Worm (Caenorhabditis elegans): ENCODE results near the gene F46F5.8.

DNA sequence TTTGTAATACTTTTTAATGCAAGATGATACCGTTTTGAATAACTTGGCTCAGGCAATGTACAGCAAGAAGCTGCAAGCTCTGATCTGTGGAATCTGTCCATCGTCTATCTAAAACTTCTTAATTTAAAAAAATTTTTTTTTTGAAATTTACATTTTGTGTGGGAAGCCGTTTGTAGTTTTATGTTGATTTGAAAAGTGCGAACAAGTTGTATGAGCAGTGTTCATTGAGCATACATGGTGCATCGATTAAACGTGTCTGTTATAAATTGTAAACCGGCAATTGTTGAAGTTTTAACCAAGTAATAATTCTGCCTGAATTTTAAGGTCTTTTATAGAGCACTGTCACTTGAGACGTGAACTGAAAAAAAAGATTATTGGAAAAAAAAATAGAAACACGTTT lies 37.9 kb downstream of the F46F5.8 start, which contains the start of gene Y39F10A.6:
- TF ChIP-seq lin-13 (tag; optimal IDR thresholded peaks at IDR 0.05) (no peak), nhr-237 (tag; optimal IDR thresholded peaks at IDR 0.05) (no peak), pha-4 (tag; optimal IDR thresholded peaks at IDR 0.05) (no peak), nhr-76 (tag; optimal IDR thresholded peaks at IDR 0.05) (no peak), nhr-28 (tag; optimal IDR thresholded peaks at IDR 0.05) (no peak), unc-39 (tag; optimal IDR thresholded peaks at IDR 0.05) (no peak), sem-2 (GFP tag; optimal IDR thresholded peaks at IDR 0.05) (no peak), lsy-2 (tag; optimal IDR thresholded peaks at IDR 0.05) (no peak), nhr-12 (tag; optimal IDR thresholded peaks at IDR 0.05) (no peak), ztf-11 (tag; optimal IDR thresholded peaks at IDR 0.05) (no peak), unc-62 (GFP tag; optimal IDR thresholded peaks at IDR 0.05) (no peak), mep-1 (tag; optimal IDR thresholded peaks at IDR 0.05) (no peak)

Data from whole organism, mixed stage, embryonic.